Fruit fly (Drosophila melanogaster): ENCODE measurements around the gene CG44001.

- TF ChIP-seq Snoo (tag; optimal IDR thresholded peaks at IDR 0.05) (no peak), Ets98B (GFP tag; IDR thresholded peaks at IDR 0.05) (no peak), D1 (tag; optimal IDR thresholded peaks at IDR 0.05) (no peak), CG12605 (GFP tag; IDR thresholded peaks at IDR 0.05) (no peak), gl (tag; optimal IDR thresholded peaks at IDR 0.05) (no peak), CG8301 (tag; optimal IDR thresholded peaks at IDR 0.05) (no peak), CG32121 (GFP tag; IDR thresholded peaks at IDR 0.05) (no peak), CG8159 (tag; optimal IDR thresholded peaks at IDR 0.05) (no peak), CG10348 (GFP tag; IDR thresholded peaks at IDR 0.05) (no peak), CG17806 (tag; optimal IDR thresholded peaks at IDR 0.05) (no peak), CG4496 (GFP tag; IDR thresholded peaks at IDR 0.05) (no peak), EcR (GFP tag; optimal IDR thresholded peaks at IDR 0.05) (no peak)
Observed at dm6 chr2L:4995837-4996136, 47.3 kb upstream of the CG44001 start.
